Fruit fly (Drosophila melanogaster) whole organism, wandering third instar larva: Measurements from ENCODE around the gene CG45413.

Experiments
- Abd-B ChIP-seq: fragments of >200 bp; optimal IDR thresholded peaks from 2 replicates; lab custom pipeline; 2017; ENCODE audit warnings: missing biosample characterization, missing genetic modification characterization
- CG9705 ChIP-seq: fragments of 200-800 bp; sonication (Bioruptor generic); optimal IDR thresholded peaks from 2 replicates; lab custom pipeline; 2018; ENCODE audit warnings: missing biosample characterization, mild to moderate bottlenecking, missing genetic modification characterization
- Dfd ChIP-seq: fragments of >200 bp; optimal IDR thresholded peaks from 2 replicates; lab custom pipeline; 2017; ENCODE audit warnings: missing biosample characterization, missing genetic modification characterization
- Myc ChIP-seq: fragments of >200 bp; optimal IDR thresholded peaks from 2 replicates; lab custom pipeline; 2017
- OdsH ChIP-seq: fragments of 200-800 bp; sonication (Bioruptor generic); optimal IDR thresholded peaks from 2 replicates; lab custom pipeline; 2016; ENCODE audit warnings: missing biosample characterization, mild to moderate bottlenecking, missing genetic modification characterization
- Rel ChIP-seq, 2 experiments: fragments of 200-800 bp; sonication (Bioruptor generic) in 1 of 2; optimal IDR thresholded peaks; 2 replicates in 1 of 2; 3 replicates in 1 of 2; lab custom pipeline; 2016 to 2019; ENCODE audit warnings: mild to moderate bottlenecking in 2 of 2, missing biosample characterization in 2 of 2, missing genetic modification characterization in 2 of 2, moderate library complexity in 1 of 2
- Vsx2 ChIP-seq: fragments of 200-300, 225-300 bp; sonication (Bioruptor generic); optimal IDR thresholded peaks from 2 replicates; lab custom pipeline; 2018; ENCODE audit warnings: missing biosample characterization, missing genetic modification characterization; ENCODE audit not compliant: partially characterized antibody
- dl ChIP-seq, 2 experiments: fragments of 175-275, 200-275 bp in 1 of 2; fragments of 200-275 bp in 1 of 2; sonication (Bioruptor generic); optimal IDR thresholded peaks; lab custom pipeline; 2018; ENCODE audit warnings: mild to moderate bottlenecking in 2 of 2, missing biosample characterization in 2 of 2, missing genetic modification characterization in 2 of 2, moderate library complexity in 2 of 2; ENCODE audit not compliant: partially characterized antibody in 2 of 2, insufficient read depth in 1 of 2
- foxo ChIP-seq, 2 experiments: fragments of 200-800 bp; sonication (Bioruptor generic); optimal IDR thresholded peaks; 2 replicates in 1 of 2; 3 replicates in 1 of 2; lab custom pipeline; 2016 to 2017; ENCODE audit warnings: missing biosample characterization in 2 of 2, missing genetic modification characterization in 2 of 2
- h ChIP-seq: fragments of 200-800 bp; sonication (Bioruptor generic); optimal IDR thresholded peaks from 3 replicates; lab custom pipeline; 2016; ENCODE audit warnings: missing biosample characterization, mild to moderate bottlenecking, missing genetic modification characterization
- lola ChIP-seq: fragments of >200 bp; optimal IDR thresholded peaks from 2 replicates; lab custom pipeline; 2017; ENCODE audit warnings: missing biosample characterization, missing genetic modification characterization
- psq ChIP-seq: fragments of 200-800 bp; sonication (Bioruptor generic); optimal IDR thresholded peaks from 3 replicates; lab custom pipeline; 2017; ENCODE audit warnings: missing biosample characterization, mild to moderate bottlenecking, missing genetic modification characterization, moderate library complexity
- sv ChIP-seq: fragments of 200-800 bp; sonication (Bioruptor generic); optimal IDR thresholded peaks from 3 replicates; lab custom pipeline; 2016; ENCODE audit warnings: missing biosample characterization, missing genetic modification characterization
- usp ChIP-seq: fragments of >200 bp; optimal IDR thresholded peaks from 2 replicates; lab custom pipeline; 2017; ENCODE audit warnings: missing biosample characterization, missing genetic modification characterization

- no peak for TF ChIP-seq dl (GFP tag; optimal IDR thresholded peaks at IDR 0.05; lab: Kevin White, UChicago; ENCODE audit: insufficient read depth in 1 of 2, partially characterized antibody in 2 of 2)
- TF ChIP-seq h (GFP tag; lab: Kevin White, UChicago) = no peak
- TF ChIP-seq Myc (lab: Kevin White, UChicago) = no peak
- no peak for TF ChIP-seq Abd-B (GFP tag; lab: Kevin White, UChicago)
- TF ChIP-seq psq = no peak
- TF ChIP-seq sv (GFP tag; lab: Kevin White, UChicago) = no peak
- TF ChIP-seq Dfd (GFP tag; lab: Kevin White, UChicago) = no peak
- TF ChIP-seq Rel (GFP tag; optimal IDR thresholded peaks at IDR 0.05; lab: Kevin White, UChicago) = no peak
- no peak for TF ChIP-seq Rel (tag; optimal IDR thresholded peaks at IDR 0.05; lab: Kevin White, UChicago)
- no peak for TF ChIP-seq lola (GFP tag; lab: Kevin White, UChicago)
- TF ChIP-seq Vsx2 (GFP tag; lab: Kevin White, UChicago) = no peak
- TF ChIP-seq usp (GFP tag; lab: Kevin White, UChicago) = no peak
- TF ChIP-seq OdsH (GFP tag; lab: Kevin White, UChicago) = no peak
- TF ChIP-seq foxo (GFP tag; optimal IDR thresholded peaks at IDR 0.05; lab: Kevin White, UChicago) = no peak
- TF ChIP-seq CG9705 (GFP tag; lab: Kevin White, UChicago) = no peak
Observed at dm6 chr3L:6981109-6981741, 49.5 kb upstream of the CG45413 start.
